Worm (Caenorhabditis elegans): Measurements from ENCODE around the gene edg-1.

DNA sequence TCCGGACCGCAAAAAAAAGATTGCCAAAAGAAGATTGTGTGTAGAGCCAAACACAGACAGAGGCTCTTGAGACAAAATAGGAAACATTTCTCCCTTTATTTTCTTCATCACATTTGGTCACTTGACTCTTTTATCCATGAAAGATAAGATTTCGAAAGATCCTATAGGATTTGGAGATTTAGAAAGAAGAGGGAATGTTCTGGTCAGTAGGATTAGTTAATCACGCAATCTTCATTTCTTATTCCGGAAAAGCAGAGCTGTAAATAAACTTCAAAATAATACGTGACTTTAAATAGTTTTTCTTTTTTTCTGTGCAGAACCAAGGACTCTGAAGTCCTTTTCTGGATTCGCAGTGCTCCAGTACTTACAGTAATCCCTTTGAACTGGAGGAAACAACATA is 26.7 kb downstream of the edg-1 start:
- TF ChIP-seq unc-62 (GFP tag; optimal IDR thresholded peaks at IDR 0.05) (no peak), jun-1 (tag; optimal IDR thresholded peaks at IDR 0.05) (no peak), ZK546.5 (tag; optimal IDR thresholded peaks at IDR 0.05) (no peak), mml-1 (tag; optimal IDR thresholded peaks at IDR 0.05) (no peak), nhr-76 (tag; optimal IDR thresholded peaks at IDR 0.05) (no peak), aly-2 (tag; optimal IDR thresholded peaks at IDR 0.05) (no peak), fkh-10 (GFP tag; optimal IDR thresholded peaks at IDR 0.05) (no peak), R02D3.7 (tag; optimal IDR thresholded peaks at IDR 0.05) (no peak), nhr-25 (tag; optimal IDR thresholded peaks at IDR 0.05) (no peak), ztf-11 (tag; optimal IDR thresholded peaks at IDR 0.05) (no peak), snpc-4 (tag; optimal IDR thresholded peaks at IDR 0.05) (no peak), sea-2 (GFP tag; optimal IDR thresholded peaks at IDR 0.05) (no peak), egl-27 (tag; optimal IDR thresholded peaks at IDR 0.05) (no peak)

All from whole organism, L3 larva.